Worm (Caenorhabditis elegans) whole organism, L4 larva: ENCODE measurements around the gene C47A10.12.

Experiments
- F10B5.3 ChIP-seq: sonication (generic microtip); optimal IDR thresholded peaks from 2 replicates; lab custom pipeline; 2016; ENCODE audit warnings: mild to moderate bottlenecking, missing genetic modification characterization, missing compliant biosample characterization
- F49E8.2 ChIP-seq: sonication (generic microtip); optimal IDR thresholded peaks from 2 replicates; lab custom pipeline; 2016; ENCODE audit warnings: missing compliant biosample characterization, mild to moderate bottlenecking, missing genetic modification characterization, borderline replicate concordance
- Y48G9A.11 ChIP-seq: fragments of 200-800 bp; sonication (Bioruptor generic); IDR thresholded peaks from 2 replicates; pipeline ENCODE4 v1.3.6; 2022; ENCODE audit warnings: missing genetic modification reagents, missing genetic modification characterization, missing compliant biosample characterization
- Y5F2A.4 ChIP-seq: fragments of 200-800 bp; sonication (Bioruptor generic); optimal IDR thresholded peaks from 2 replicates; lab custom pipeline; 2018; ENCODE audit warnings: mild to moderate bottlenecking, missing genetic modification characterization, missing compliant biosample characterization
- ZK546.5 ChIP-seq, 2 experiments: sonication (generic microtip); optimal IDR thresholded peaks; 2 replicates each; lab custom pipeline; 2017; ENCODE audit warnings: missing biosample characterization in 2 of 2, missing genetic modification characterization in 2 of 2
- aha-1 ChIP-seq: fragments of 150-350 bp; peaks from one replicate; lab custom pipeline; 2014; ENCODE audit warnings: missing biosample characterization, missing genetic modification characterization
- ama-1 ChIP-seq: fragments of 150-350 bp; optimal IDR thresholded peaks from 2 replicates; lab custom pipeline; 2014; ENCODE audit warnings: inconsistent platforms, mixed read lengths
- arid-1 ChIP-seq: fragments of 200-800 bp; sonication (Bioruptor generic); conservative IDR thresholded peaks from 2 replicates; pipeline ENCODE4 v1.3.6; 2022; ENCODE audit warnings: missing genetic modification reagents, missing genetic modification characterization, missing compliant biosample characterization
- ceh-20 ChIP-seq: fragments of 200-800 bp; sonication (Bioruptor generic); IDR thresholded peaks from 2 replicates; pipeline ENCODE4 v1.3.6; 2022; ENCODE audit warnings: missing genetic modification reagents, missing genetic modification characterization, missing compliant biosample characterization
- ceh-32 ChIP-seq: sonication (generic microtip); optimal IDR thresholded peaks from 2 replicates; lab custom pipeline; 2016; ENCODE audit warnings: mild to moderate bottlenecking, missing genetic modification characterization, missing compliant biosample characterization; ENCODE audit not compliant: poor library complexity
- ceh-62 ChIP-seq: sonication (generic microtip); optimal IDR thresholded peaks from 2 replicates; lab custom pipeline; 2017; ENCODE audit warnings: missing biosample characterization, missing genetic modification characterization
- cey-2 ChIP-seq: sonication (generic microtip); optimal IDR thresholded peaks from 3 replicates; lab custom pipeline; 2017; ENCODE audit warnings: missing genetic modification characterization, mild to moderate bottlenecking, missing compliant biosample characterization, antibody characterized with exemption, borderline replicate concordance; ENCODE audit not compliant: insufficient read depth
- dpl-1 ChIP-seq: fragments of 150-350 bp; optimal IDR thresholded peaks from 2 replicates; lab custom pipeline; 2014; ENCODE audit warnings: missing biosample characterization, missing genetic modification reagents, missing genetic modification characterization
- duxl-1 ChIP-seq: sonication (generic microtip); optimal IDR thresholded peaks from 2 replicates; lab custom pipeline; 2016; ENCODE audit warnings: mild to moderate bottlenecking, missing genetic modification characterization, moderate library complexity, missing compliant biosample characterization; ENCODE audit not compliant: poor library complexity
- dve-1 ChIP-seq: sonication (generic microtip); optimal IDR thresholded peaks from 2 replicates; lab custom pipeline; 2017; ENCODE audit warnings: antibody characterized with exemption, mild to moderate bottlenecking, missing genetic modification characterization, missing compliant biosample characterization; ENCODE audit not compliant: insufficient read depth
- egl-27 ChIP-seq: sonication (generic microtip); optimal IDR thresholded peaks from 3 replicates; lab custom pipeline; 2017; ENCODE audit warnings: missing biosample characterization, missing genetic modification reagents, missing genetic modification characterization
- egl-43 ChIP-seq: fragments of 200-800 bp; sonication (Bioruptor generic); IDR thresholded peaks from 2 replicates; pipeline ENCODE4 v1.3.6; 2022; ENCODE audit warnings: missing genetic modification reagents, missing genetic modification characterization, missing compliant biosample characterization
- fos-1 ChIP-seq: fragments of 150-350 bp; optimal IDR thresholded peaks from 2 replicates; lab custom pipeline; 2014; ENCODE audit warnings: missing biosample characterization, missing genetic modification characterization
- gei-8 ChIP-seq: fragments of 200-800 bp; sonication (Bioruptor generic); optimal IDR thresholded peaks from 2 replicates; lab custom pipeline; 2018; ENCODE audit warnings: mild to moderate bottlenecking, missing genetic modification characterization, missing compliant biosample characterization
- lin-29 ChIP-seq: fragments of 200-800 bp; sonication (Bioruptor generic); IDR thresholded peaks from 2 replicates; pipeline ENCODE4 v1.3.6; 2022; ENCODE audit warnings: missing genetic modification reagents, missing genetic modification characterization, missing compliant biosample characterization
- lin-39 ChIP-seq: fragments of 150-350 bp; optimal IDR thresholded peaks from 2 replicates; lab custom pipeline; 2014; ENCODE audit warnings: missing biosample characterization, missing genetic modification reagents, missing genetic modification characterization
- madf-5 ChIP-seq, 2 experiments: fragments of 200-800 bp; sonication (Bioruptor generic); IDR thresholded peaks; 2 replicates each; pipeline ENCODE4 v1.3.6; 2022; ENCODE audit warnings: missing compliant biosample characterization in 2 of 2, missing genetic modification characterization in 2 of 2
- mep-1 ChIP-seq: fragments of 150-350 bp; sonication (generic microtip); optimal IDR thresholded peaks from 3 replicates; lab custom pipeline; 2014; ENCODE audit warnings: missing biosample characterization, missing genetic modification characterization
- mxl-3 ChIP-seq: fragments of 200-800 bp; sonication (Bioruptor generic); optimal IDR thresholded peaks from 2 replicates; lab custom pipeline; 2018; ENCODE audit warnings: mild to moderate bottlenecking, missing genetic modification characterization, missing compliant biosample characterization
- nhr-10 ChIP-seq: fragments of 150-350 bp; optimal IDR thresholded peaks from 2 replicates; lab custom pipeline; 2014; ENCODE audit warnings: missing biosample characterization, missing genetic modification characterization
- nhr-25 ChIP-seq: sonication (generic microtip); optimal IDR thresholded peaks from 2 replicates; lab custom pipeline; 2017; ENCODE audit warnings: missing genetic modification characterization, mild to moderate bottlenecking, missing compliant biosample characterization, antibody characterized with exemption, moderate library complexity, borderline replicate concordance; ENCODE audit not compliant: insufficient read depth
- nhr-6 ChIP-seq: fragments of 150-350 bp; optimal IDR thresholded peaks from 2 replicates; lab custom pipeline; 2014; ENCODE audit warnings: missing biosample characterization, missing genetic modification characterization
- nhr-76 ChIP-seq: fragments of 150-350 bp; optimal IDR thresholded peaks from 2 replicates; lab custom pipeline; 2014; ENCODE audit warnings: missing biosample characterization, missing genetic modification characterization
- nhr-77 ChIP-seq: fragments of 150-350 bp; optimal IDR thresholded peaks from 2 replicates; lab custom pipeline; 2014; ENCODE audit warnings: missing biosample characterization, missing genetic modification characterization
- pha-4 ChIP-seq, 2 experiments: fragments of 150-350 bp in 1 of 2; fragments of 200-800 bp in 1 of 2; sonication (Bioruptor generic) in 1 of 2; IDR thresholded peaks in 1 of 2; optimal IDR thresholded peaks in 1 of 2; 2 replicates each; pipeline versions ENCODE4 v1.3.6 to Lab custom; 2014 to 2022; ENCODE audit warnings: missing genetic modification characterization in 2 of 2, missing genetic modification reagents in 2 of 2, missing biosample characterization in 1 of 2, missing compliant biosample characterization in 1 of 2
- rbr-2 ChIP-seq: sonication (generic microtip); optimal IDR thresholded peaks from 2 replicates; lab custom pipeline; 2016; ENCODE audit warnings: missing genotype, missing genetic modification characterization, missing compliant biosample characterization
- saeg-2 ChIP-seq: fragments of 200-800 bp; sonication (Bioruptor generic); IDR thresholded peaks from 2 replicates; pipeline ENCODE4 v1.3.6; 2022; ENCODE audit warnings: missing genetic modification reagents, missing genetic modification characterization, missing compliant biosample characterization
- sdz-12 ChIP-seq: fragments of 200-800 bp; sonication (Bioruptor generic); optimal IDR thresholded peaks from 2 replicates; lab custom pipeline; 2018; ENCODE audit warnings: mild to moderate bottlenecking, missing genetic modification characterization, missing compliant biosample characterization
- skn-1 ChIP-seq: fragments of 150-350 bp; optimal IDR thresholded peaks from 2 replicates; lab custom pipeline; 2014; ENCODE audit warnings: missing biosample characterization, missing genetic modification characterization
- spr-1 ChIP-seq: sonication (generic microtip); optimal IDR thresholded peaks from 2 replicates; lab custom pipeline; 2016; ENCODE audit warnings: mild to moderate bottlenecking, missing genetic modification characterization, missing compliant biosample characterization
- unc-39 ChIP-seq: sonication (generic microtip); optimal IDR thresholded peaks from 2 replicates; lab custom pipeline; 2017; ENCODE audit warnings: missing biosample characterization, missing genetic modification characterization
- unc-62 ChIP-seq, 3 experiments: fragments of 150-350 bp in 1 of 3; sonication (generic microtip); optimal IDR thresholded peaks in 2 of 3; peaks in 1 of 3; 1 replicate in 1 of 3; 2 replicates in 2 of 3; lab custom pipeline; 2014 to 2017; ENCODE audit warnings: missing biosample characterization in 3 of 3, missing genetic modification characterization in 3 of 3, missing genetic modification reagents in 3 of 3, missing genotype in 1 of 3
- zfp-3 ChIP-seq: fragments of 200-800 bp; sonication (Bioruptor generic); conservative IDR thresholded peaks from 2 replicates; pipeline ENCODE4 v1.3.6; 2022; ENCODE audit warnings: missing genetic modification reagents, missing genetic modification characterization, missing compliant biosample characterization

C47A10.12 gene

DNA sequence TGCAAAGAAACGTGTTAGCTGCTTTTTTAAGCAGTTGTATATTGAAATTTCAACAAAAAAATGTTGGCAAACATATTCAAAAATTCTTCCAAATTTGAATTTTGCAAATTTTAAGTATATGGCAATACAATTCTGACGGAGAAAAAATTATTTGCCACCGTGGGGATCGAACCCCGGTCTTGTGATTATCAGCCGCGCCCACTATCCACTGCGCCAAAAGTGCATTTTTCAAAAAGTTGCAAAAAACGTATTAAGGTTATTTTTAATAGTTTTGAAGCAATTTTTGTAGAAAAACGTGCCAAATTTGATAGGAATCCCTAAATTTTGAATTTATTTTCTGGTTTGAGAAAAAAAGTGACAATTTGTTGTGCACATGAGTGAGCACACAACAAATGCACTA is 6.6 kb downstream of the C47A10.12 start:
- TF ChIP-seq gei-8 (GFP tag; lab: Kevin White, UChicago), result no peak
- TF ChIP-seq egl-27 (tag; lab: Kevin White, UChicago), result no peak
- peak in 1 of 2 experiments; percentile 90 for TF ChIP-seq unc-62 (GFP tag; optimal IDR thresholded peaks at IDR 0.05 in 1 of 2; lab: Kevin White, UChicago)
- no peak for TF ChIP-seq unc-62 (tag; optimal IDR thresholded peaks at IDR 0.05; lab: Kevin White, UChicago)
- no peak for TF ChIP-seq nhr-6 (tag; lab: Kevin White, UChicago)
- no peak for TF ChIP-seq F10B5.3
- TF ChIP-seq spr-1 (tag; lab: Kevin White, UChicago), result no peak

DNA sequence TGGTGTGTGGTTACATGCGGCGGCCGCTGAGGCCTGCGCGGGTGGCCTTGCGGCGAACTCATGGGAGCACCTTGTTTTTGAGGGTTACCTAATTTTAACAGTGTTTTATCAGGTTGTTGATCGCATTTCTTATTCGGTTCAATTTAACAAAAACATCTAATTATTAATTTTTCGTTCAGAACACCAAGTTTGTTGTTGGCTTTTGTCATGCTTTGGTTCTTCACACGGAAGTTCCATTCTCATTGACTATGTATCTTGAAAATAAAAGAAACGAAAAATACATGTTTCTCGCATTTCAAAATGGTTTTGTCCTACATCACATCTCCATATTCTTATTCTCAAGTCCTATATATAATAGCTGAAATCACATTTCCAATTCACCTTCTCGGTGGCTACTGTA is 12.5 kb downstream of the C47A10.12 start, which contains the start of gene srh-290:
TSS of gene srh-290 (plus strand) at position 301 of the 400 bp plus-strand sequence.
- TF ChIP-seq madf-5 (GFP tag; IDR thresholded peaks at IDR 0.05; lab: Robert Waterston, UW), result no peak
- peak; percentile 64 for TF ChIP-seq aha-1 (tag; lab: Kevin White, UChicago)
- TF ChIP-seq unc-62 (GFP tag; optimal IDR thresholded peaks at IDR 0.05 in 1 of 2; lab: Kevin White, UChicago), result peak in 1 of 2 experiments; percentile 20
- no peak for TF ChIP-seq unc-62 (tag; optimal IDR thresholded peaks at IDR 0.05; lab: Kevin White, UChicago)

DNA sequence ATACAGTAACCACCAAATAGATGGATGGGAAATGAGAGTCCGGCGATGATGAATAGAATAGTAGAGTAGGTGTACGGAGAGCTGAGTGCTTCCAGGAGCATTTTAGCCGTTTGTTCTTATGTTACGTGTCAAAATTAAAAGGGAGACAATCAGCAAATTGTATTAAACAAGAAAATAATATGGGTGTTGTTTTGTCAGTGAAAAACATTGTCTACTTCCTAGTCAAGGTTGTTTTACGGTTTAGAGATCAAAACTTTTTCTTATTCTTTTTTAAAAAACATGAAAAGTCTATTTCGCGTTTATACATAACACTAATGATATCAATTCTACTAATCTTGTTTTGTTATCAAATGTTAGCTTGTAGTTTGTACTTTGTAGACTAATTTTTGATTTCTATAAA is 16.3 kb downstream of the C47A10.12 start, which contains the start of gene srh-289:
TSS of gene srh-289 (minus strand) at position 101 of the 400 bp plus-strand sequence.
- TF ChIP-seq ceh-20 (GFP tag; lab: Robert Waterston, UW), result no peak
- TF ChIP-seq rbr-2 (tag; lab: Kevin White, UChicago), result no peak
- TF ChIP-seq dpl-1 (GFP tag; lab: Kevin White, UChicago), result no peak
- TF ChIP-seq zfp-3 (GFP tag; lab: Robert Waterston, UW), result no peak
- no peak for TF ChIP-seq ZK546.5 (tag; optimal IDR thresholded peaks at IDR 0.05; lab: Kevin White, UChicago)
- TF ChIP-seq F49E8.2, result no peak
- no peak for TF ChIP-seq ceh-32 (tag; lab: Kevin White, UChicago)
- no peak for TF ChIP-seq arid-1 (GFP tag; lab: Robert Waterston, UW)
- no peak for TF ChIP-seq fos-1 (tag; lab: Kevin White, UChicago)
- no peak for TF ChIP-seq Y48G9A.11 (GFP tag; lab: Robert Waterston, UW)
- no peak for TF ChIP-seq nhr-6 (tag; lab: Kevin White, UChicago)
- TF ChIP-seq sdz-12 (GFP tag; lab: Kevin White, UChicago), result no peak
- TF ChIP-seq ceh-62 (tag; lab: Kevin White, UChicago), result no peak
- no peak for TF ChIP-seq cey-2 (tag; lab: Kevin White, UChicago)
- TF ChIP-seq Y5F2A.4 (GFP tag; lab: Kevin White, UChicago), result no peak
- TF ChIP-seq nhr-76 (tag; lab: Kevin White, UChicago), result no peak
- TF ChIP-seq unc-39 (tag; lab: Kevin White, UChicago), result no peak
- no peak for TF ChIP-seq nhr-25
- no peak for TF ChIP-seq aha-1 (tag; lab: Kevin White, UChicago)

DNA sequence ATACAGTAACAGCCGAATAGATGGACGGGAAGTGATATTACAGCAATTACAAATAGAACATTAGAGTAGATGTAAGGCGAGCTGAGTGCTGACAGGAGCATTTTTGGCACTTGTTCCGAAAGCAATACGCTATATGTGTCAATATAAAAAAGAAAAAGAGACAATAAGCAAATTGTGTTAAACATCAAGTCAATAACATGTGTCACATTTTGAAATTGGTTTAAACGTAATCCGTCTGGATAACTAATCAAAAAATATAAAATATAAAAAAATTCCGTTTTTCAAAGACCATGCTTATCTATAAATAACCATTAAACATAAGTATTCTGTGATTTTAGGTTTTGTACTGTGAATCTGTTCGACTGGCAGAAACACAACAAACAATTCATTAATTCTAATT is 17.9 kb downstream of the C47A10.12 start, which contains the start of gene srh-288:
TSS of gene srh-288 (minus strand) at position 101 of the 400 bp plus-strand sequence.
- TF ChIP-seq ama-1 (lab: Kevin White, UChicago) (no peak), pha-4 (GFP tag; IDR thresholded peaks at IDR 0.05; lab: Robert Waterston, UW) (no peak), pha-4 (tag; optimal IDR thresholded peaks at IDR 0.05; lab: Kevin White, UChicago) (no peak), nhr-77 (tag; lab: Kevin White, UChicago) (no peak), lin-29 (GFP tag; lab: Robert Waterston, UW) (no peak), unc-62 (GFP tag; optimal IDR thresholded peaks at IDR 0.05 in 1 of 2; lab: Kevin White, UChicago) (no peak), unc-62 (tag; optimal IDR thresholded peaks at IDR 0.05; lab: Kevin White, UChicago) (no peak), ZK546.5 (tag; optimal IDR thresholded peaks at IDR 0.05; lab: Kevin White, UChicago) (no peak), lin-39 (tag; lab: Kevin White, UChicago) (no peak), duxl-1 (tag; lab: Kevin White, UChicago) (no peak), ceh-62 (tag; lab: Kevin White, UChicago) (no peak), mxl-3 (GFP tag; lab: Kevin White, UChicago) (no peak), mep-1 (no peak), nhr-10 (tag; lab: Kevin White, UChicago) (no peak), egl-43 (no peak), dve-1 (tag; lab: Kevin White, UChicago) (no peak), saeg-2 (GFP tag; lab: Robert Waterston, UW) (no peak), skn-1 (no peak)
